Fruit fly (Drosophila melanogaster): Measurements from ENCODE around the gene Polr2J.

The Polr2J gene

dm6 chr2L:17379844-17380243 is 30.4 kb downstream of the Polr2J start (continued):
- TF ChIP-seq dimm (GFP tag; IDR thresholded peaks at IDR 0.05) (peak; percentile 35; the same call in 1 of the 2 replicates), row (GFP tag; IDR thresholded peaks at IDR 0.05) (no peak), ssp (GFP tag; IDR thresholded peaks at IDR 0.05) (no peak), CG3163 (GFP tag; optimal IDR thresholded peaks at IDR 0.05) (peak; percentile 31), kah (GFP tag; optimal IDR thresholded peaks at IDR 0.05) (peak; percentile 53), Xrp1 (GFP tag; IDR thresholded peaks at IDR 0.05) (peak; percentile 85), ap (GFP tag; IDR thresholded peaks at IDR 0.05) (peak; percentile 39; the same call in 1 of the 2 replicates), dan (GFP tag; IDR thresholded peaks at IDR 0.05) (no peak), peb (GFP tag; IDR thresholded peaks at IDR 0.05) (no peak), knrl (GFP tag; IDR thresholded peaks at IDR 0.05; ENCODE audit: partially characterized antibody) (no peak), CG4854 (GFP tag; optimal IDR thresholded peaks at IDR 0.05) (peak; percentile 48), sim (GFP tag; IDR thresholded peaks at IDR 0.05) (peak; percentile 81), crp (GFP tag; optimal IDR thresholded peaks at IDR 0.05) (peak in 1 of 2 experiments; percentile 18), ara (GFP tag; IDR thresholded peaks at IDR 0.05) (peak; percentile 66), jing (GFP tag; optimal IDR thresholded peaks at IDR 0.05) (peak; percentile 58), cato (GFP tag; optimal IDR thresholded peaks at IDR 0.05; ENCODE audit: borderline replicate concordance) (peak; percentile 27), CG8478 (optimal IDR thresholded peaks at IDR 0.05) (no peak), CG2202 (tag; optimal IDR thresholded peaks at IDR 0.05) (peak; percentile 90), CG10321 (GFP tag; IDR thresholded peaks at IDR 0.05) (no peak), CG4424 (GFP tag; optimal IDR thresholded peaks at IDR 0.05) (peak; percentile 64), CG30431 (GFP tag; optimal IDR thresholded peaks at IDR 0.05) (peak; percentile 74), gt (GFP tag; IDR thresholded peaks at IDR 0.05) (no peak), br (optimal IDR thresholded peaks at IDR 0.05) (no peak), GATAe (GFP tag; conservative IDR thresholded peaks at IDR 0.05) (no peak), CG17829 (tag; optimal IDR thresholded peaks at IDR 0.05) (peak; percentile 69), Trl (optimal IDR thresholded peaks at IDR 0.05) (no peak), Trl (GFP tag; optimal IDR thresholded peaks at IDR 0.05) (peak; percentile 82), chif (GFP tag; optimal IDR thresholded peaks at IDR 0.05) (peak; percentile 41 to 80), CG17186 (GFP tag; optimal IDR thresholded peaks at IDR 0.05) (peak; percentile 86), stwl (tag; optimal IDR thresholded peaks at IDR 0.05) (peak; percentile 49), B-H1 (GFP tag; IDR thresholded peaks at IDR 0.05) (no peak), CG10462 (GFP tag; optimal IDR thresholded peaks at IDR 0.05) (peak; percentile 79), ind (GFP tag; optimal IDR thresholded peaks at IDR 0.05) (no peak), bigmax (GFP tag; optimal IDR thresholded peaks at IDR 0.05) (peak; percentile 29), CG1832 (GFP tag; optimal IDR thresholded peaks at IDR 0.05) (no peak), luna (GFP tag; optimal IDR thresholded peaks at IDR 0.05) (no peak), MBD-R2 (GFP tag; IDR thresholded peaks at IDR 0.05) (no peak; the same call in 1 of the 2 replicates), sob (GFP tag; IDR thresholded peaks at IDR 0.05) (peak; percentile 61), CG31224 (GFP tag; IDR thresholded peaks at IDR 0.05) (no peak), CG11398 (GFP tag; optimal IDR thresholded peaks at IDR 0.05) (peak; percentile 81), CG11696 (GFP tag; IDR thresholded peaks at IDR 0.05) (peak; percentile 47; the same call in 1 of the 2 replicates), CG8388 (GFP tag; optimal IDR thresholded peaks at IDR 0.05) (peak; percentile 63), Camta (GFP tag; optimal IDR thresholded peaks at IDR 0.05) (peak; percentile 81), Hand (GFP tag; optimal IDR thresholded peaks at IDR 0.05) (no peak), CG31388 (GFP tag; optimal IDR thresholded peaks at IDR 0.05) (peak; percentile 45), zen2 (GFP tag; IDR thresholded peaks at IDR 0.05; ENCODE audit: partially characterized antibody) (no peak), tap (tag; optimal IDR thresholded peaks at IDR 0.05) (peak; percentile 51), oc (tag; optimal IDR thresholded peaks at IDR 0.05) (peak; percentile 88), CG6791 (GFP tag; IDR thresholded peaks at IDR 0.05; ENCODE audit: partially characterized antibody) (no peak), Eip74EF (GFP tag; optimal IDR thresholded peaks at IDR 0.05) (peak in 1 of 2 experiments; percentile 46), CG8944 (GFP tag; optimal IDR thresholded peaks at IDR 0.05) (peak; percentile 23), shn (GFP tag; optimal IDR thresholded peaks at IDR 0.05) (peak; percentile 49), seq (GFP tag; IDR thresholded peaks at IDR 0.05) (no peak)
